Worm (Caenorhabditis elegans) whole organism, L4 larva: ENCODE data around the gene egl-13.

ENCODE experiments used
- F37D6.2 ChIP-seq: sonication (generic microtip); optimal IDR thresholded peaks from 2 replicates; lab custom pipeline; 2016; ENCODE audit warnings: mild to moderate bottlenecking, missing genetic modification characterization, missing compliant biosample characterization
- F44E2.7 ChIP-seq: fragments of 200-800 bp; sonication (Bioruptor generic); IDR thresholded peaks from 2 replicates; pipeline ENCODE4 v2.1.2; 2022; ENCODE audit warnings: missing genetic modification characterization, missing compliant biosample characterization
- F49E8.2 ChIP-seq: sonication (generic microtip); optimal IDR thresholded peaks from 2 replicates; lab custom pipeline; 2016; ENCODE audit warnings: missing compliant biosample characterization, mild to moderate bottlenecking, missing genetic modification characterization, borderline replicate concordance
- dmd-9 ChIP-seq: fragments of 200-800 bp; sonication (Bioruptor generic); IDR thresholded peaks from 2 replicates; pipeline ENCODE4 v1.3.6; 2022; ENCODE audit warnings: missing genetic modification reagents, missing genetic modification characterization, missing compliant biosample characterization
- egl-27 ChIP-seq: sonication (generic microtip); optimal IDR thresholded peaks from 3 replicates; lab custom pipeline; 2017; ENCODE audit warnings: missing biosample characterization, missing genetic modification reagents, missing genetic modification characterization
- lim-7 ChIP-seq: fragments of 200-800 bp; sonication (Bioruptor generic); IDR thresholded peaks from 2 replicates; pipeline ENCODE4 v1.3.6; 2022; ENCODE audit warnings: missing genetic modification characterization, missing compliant biosample characterization
- mdl-1 ChIP-seq, 2 experiments: fragments of 150-350 bp in 1 of 2; sonication (generic microtip) in 1 of 2; optimal IDR thresholded peaks; 2 replicates each; lab custom pipeline; 2014 to 2017; ENCODE audit warnings: missing biosample characterization in 2 of 2, missing genetic modification characterization in 2 of 2

ce11 chrX:5646951-5647423 lies 16.6 kb upstream of the egl-13 start, which contains the start of gene T22B7.3:
- TF ChIP-seq F37D6.2 (tag; lab: Kevin White, UChicago): no peak
- TF ChIP-seq lim-7: no peak
- TF ChIP-seq mdl-1 (tag; optimal IDR thresholded peaks at IDR 0.05; lab: Kevin White, UChicago): no peak
- no peak for TF ChIP-seq egl-27 (tag; lab: Kevin White, UChicago)
- TF ChIP-seq F44E2.7: no peak
- no peak for TF ChIP-seq F49E8.2
- TF ChIP-seq dmd-9 (GFP tag; lab: Robert Waterston, UW): no peak
